Fruit fly (Drosophila melanogaster) whole organism, embryonic: ENCODE data around the gene Jon65Aiii.
A peak's percentile ranks its signal among the peaks of the same experiment; 100 is the strongest.

Source experiments
- CG10543 ChIP-seq: fragments of 200-800 bp; sonication (Bioruptor generic); optimal IDR thresholded peaks from 3 replicates; lab custom pipeline; 2017; ENCODE audit warnings: missing biosample characterization, mild to moderate bottlenecking, missing genetic modification characterization, moderate library complexity
- CG13287 ChIP-seq: fragments of 200-800 bp; sonication (Bioruptor generic); IDR thresholded peaks from 2 replicates; pipeline ENCODE4 v1.3.6; 2022; ENCODE audit warnings: missing biosample characterization, missing genetic modification characterization; ENCODE audit not compliant: partially characterized antibody
- CG14050 ChIP-seq: fragments of 200-800 bp; sonication (Bioruptor generic); IDR thresholded peaks from 3 replicates; pipeline ENCODE4 v1.3.6; 2022; ENCODE audit warnings: missing biosample characterization, missing genetic modification characterization
- CG1529 ChIP-seq: fragments of 200-800 bp; sonication (Bioruptor generic); optimal IDR thresholded peaks from 3 replicates; lab custom pipeline; 2018; ENCODE audit warnings: missing biosample characterization, missing genetic modification characterization
- CG15479 ChIP-seq: fragments of 200-800 bp; sonication (Bioruptor generic); optimal IDR thresholded peaks from 3 replicates; lab custom pipeline; 2019; ENCODE audit warnings: missing biosample characterization, mild to moderate bottlenecking, missing genetic modification characterization, moderate library complexity
- CG1647 ChIP-seq: fragments of 200-800 bp; sonication (Bioruptor generic); optimal IDR thresholded peaks from 3 replicates; lab custom pipeline; 2016; ENCODE audit warnings: missing biosample characterization, missing genetic modification characterization
- CG1792 ChIP-seq: fragments of 200-800 bp; sonication (Bioruptor generic); optimal IDR thresholded peaks from 2 replicates; lab custom pipeline; 2016; ENCODE audit warnings: missing biosample characterization, missing genetic modification characterization
- CG1832 ChIP-seq: fragments of 200-800 bp; sonication (Bioruptor generic); optimal IDR thresholded peaks from 2 replicates; lab custom pipeline; 2017; ENCODE audit warnings: missing biosample characterization, mild to moderate bottlenecking, missing genetic modification characterization, inconsistent platforms
- CG2116 ChIP-seq: fragments of 200-800 bp; sonication (Bioruptor generic); optimal IDR thresholded peaks from 3 replicates; lab custom pipeline; 2018; ENCODE audit warnings: missing biosample characterization, mild to moderate bottlenecking, missing genetic modification characterization
- CG2712 ChIP-seq: fragments of 200-800 bp; optimal IDR thresholded peaks from 3 replicates; lab custom pipeline; 2019; ENCODE audit warnings: missing biosample characterization, mild to moderate bottlenecking, missing genetic modification characterization, moderate library complexity
- CG30431 ChIP-seq: fragments of 200-800 bp; sonication (Bioruptor generic); optimal IDR thresholded peaks from 2 replicates; lab custom pipeline; 2017; ENCODE audit warnings: missing biosample characterization, missing genetic modification characterization
- CG31224 ChIP-seq: fragments of 200-800 bp; sonication (Bioruptor generic); IDR thresholded peaks from 2 replicates; pipeline ENCODE4 v1.3.6; 2022; ENCODE audit warnings: missing biosample characterization, missing genetic modification characterization
- CG31441 ChIP-seq: fragments of 200-800 bp; sonication (Bioruptor generic); IDR thresholded peaks from 2 replicates; pipeline ENCODE4 v1.3.6; 2022; ENCODE audit warnings: missing biosample characterization, missing genetic modification characterization
- CG32772 ChIP-seq: fragments of 200-800 bp; sonication (Bioruptor generic); IDR thresholded peaks from 2 replicates; pipeline ENCODE4 v1.3.6; 2022; ENCODE audit warnings: missing biosample characterization, missing genetic modification characterization
- CG3995 ChIP-seq: fragments of 200-800 bp; sonication (Bioruptor generic); optimal IDR thresholded peaks from 3 replicates; lab custom pipeline; 2016; ENCODE audit warnings: missing biosample characterization, missing genetic modification characterization
- CG4617 ChIP-seq: fragments of 200-800 bp; sonication (Bioruptor generic); optimal IDR thresholded peaks from 3 replicates; lab custom pipeline; 2016; ENCODE audit warnings: missing biosample characterization, missing genetic modification characterization, borderline replicate concordance
- CG6272 ChIP-seq: fragments of 200-800 bp; sonication (Bioruptor generic); IDR thresholded peaks from 2 replicates; pipeline ENCODE4 v1.3.6; 2022; ENCODE audit warnings: missing biosample characterization, missing genetic modification characterization
- CG7556 ChIP-seq: fragments of 200-800 bp; sonication (Bioruptor generic); optimal IDR thresholded peaks from 2 replicates; lab custom pipeline; 2017; ENCODE audit warnings: missing biosample characterization, mild to moderate bottlenecking, missing genetic modification characterization
- CG7987 ChIP-seq: fragments of 200-800 bp; sonication (Bioruptor generic); optimal IDR thresholded peaks from 2 replicates; lab custom pipeline; 2018; ENCODE audit warnings: missing biosample characterization, mild to moderate bottlenecking, missing genetic modification characterization, moderate library complexity
- CG8281 ChIP-seq: fragments of 200-800 bp; sonication (Bioruptor generic); optimal IDR thresholded peaks from 2 replicates; lab custom pipeline; 2018; ENCODE audit warnings: missing biosample characterization, mild to moderate bottlenecking, missing genetic modification characterization, moderate library complexity
- CG8924 ChIP-seq: fragments of 200-800 bp; optimal IDR thresholded peaks from 3 replicates; lab custom pipeline; 2019; ENCODE audit warnings: missing biosample characterization, mild to moderate bottlenecking, missing genetic modification characterization, moderate library complexity
- D19B ChIP-seq: fragments of 200-800 bp; sonication (Bioruptor generic); optimal IDR thresholded peaks from 2 replicates; lab custom pipeline; 2017; ENCODE audit warnings: missing biosample characterization, mild to moderate bottlenecking, missing genetic modification characterization
- Dbx ChIP-seq: fragments of 200-800 bp; sonication (Bioruptor generic); IDR thresholded peaks from 3 replicates; pipeline ENCODE4 v1.3.6; 2022; ENCODE audit warnings: missing biosample characterization, missing genetic modification characterization
- HLH3B ChIP-seq: fragments of 200-800 bp; sonication (Bioruptor generic); IDR thresholded peaks from 2 replicates; pipeline ENCODE4 v1.3.6; 2022; ENCODE audit warnings: missing biosample characterization, missing genetic modification characterization
- MBD-R2 ChIP-seq: fragments of 200-800 bp; sonication (Bioruptor generic); IDR thresholded peaks from 2 replicates; pipeline ENCODE4 v1.3.6; 2022; ENCODE audit warnings: missing biosample characterization, missing genetic modification characterization
- Myb ChIP-seq: fragments of 200-800 bp; sonication (Bioruptor generic); optimal IDR thresholded peaks from 2 replicates; lab custom pipeline; 2016; ENCODE audit warnings: missing biosample characterization, missing genetic modification characterization
- Nf-YA ChIP-seq: fragments of 200-800 bp; sonication (Bioruptor generic); IDR thresholded peaks from 2 replicates; pipeline ENCODE4 v1.3.6; 2022; ENCODE audit warnings: missing biosample characterization, missing genetic modification characterization
- Optix ChIP-seq: fragments of 200-800 bp; sonication (Bioruptor generic); IDR thresholded peaks from 3 replicates; pipeline ENCODE4 v1.3.6; 2022; ENCODE audit warnings: missing biosample characterization, missing genetic modification characterization
- Side ChIP-seq: fragments of 200-800 bp; sonication (Bioruptor generic); optimal IDR thresholded peaks from 2 replicates; lab custom pipeline; 2016; ENCODE audit warnings: missing biosample characterization, missing genetic modification characterization
- TFAM ChIP-seq: fragments of 200-800 bp; sonication (Bioruptor generic); optimal IDR thresholded peaks from 2 replicates; lab custom pipeline; 2017; ENCODE audit warnings: missing biosample characterization, missing genetic modification characterization, inconsistent platforms
- YL-1 ChIP-seq: fragments of 200-800 bp; sonication (Bioruptor generic); optimal IDR thresholded peaks from 3 replicates; lab custom pipeline; 2017; ENCODE audit warnings: missing biosample characterization, mild to moderate bottlenecking, missing genetic modification characterization
- abd-A ChIP-seq: fragments of 200-800 bp; sonication (Bioruptor generic); optimal IDR thresholded peaks from 3 replicates; lab custom pipeline; 2019; ENCODE audit warnings: missing biosample characterization, mild to moderate bottlenecking, missing genetic modification characterization, moderate library complexity
- ap ChIP-seq: fragments of 200-800 bp; sonication (Bioruptor generic); IDR thresholded peaks from 2 replicates; pipeline ENCODE4 v1.3.6; 2022; ENCODE audit warnings: missing biosample characterization, missing genetic modification characterization
- ash1 ChIP-seq: fragments of 200-800 bp; sonication (Bioruptor generic); optimal IDR thresholded peaks from 2 replicates; lab custom pipeline; 2018; ENCODE audit warnings: missing biosample characterization, mild to moderate bottlenecking, missing genetic modification characterization
- bigmax ChIP-seq: fragments of 200-800 bp; sonication (Bioruptor generic); optimal IDR thresholded peaks from 2 replicates; lab custom pipeline; 2018; ENCODE audit warnings: missing biosample characterization, mild to moderate bottlenecking, missing genetic modification characterization
- crc ChIP-seq: fragments of 200-800 bp; sonication (Bioruptor generic); optimal IDR thresholded peaks from 2 replicates; lab custom pipeline; 2016; ENCODE audit warnings: missing biosample characterization, missing genetic modification characterization
- dmrt99B ChIP-seq: fragments of 200-800 bp; sonication (Bioruptor generic); optimal IDR thresholded peaks from 2 replicates; lab custom pipeline; 2018; ENCODE audit warnings: missing biosample characterization, mild to moderate bottlenecking, missing genetic modification characterization, moderate library complexity
- esg ChIP-seq: fragments of 200-800 bp; sonication (Bioruptor generic); conservative IDR thresholded peaks from 2 replicates; pipeline ENCODE4 v1.3.6; 2022; ENCODE audit warnings: missing biosample characterization, missing genetic modification characterization
- hbn ChIP-seq: fragments of 200-800 bp; sonication (Bioruptor generic); IDR thresholded peaks from 2 replicates; pipeline ENCODE4 v1.3.6; 2022; ENCODE audit warnings: missing biosample characterization, missing genetic modification characterization; ENCODE audit not compliant: partially characterized antibody
- insv ChIP-seq, 2 experiments: fragments of 200-800 bp; sonication (Bioruptor generic); optimal IDR thresholded peaks; 3 replicates each; lab custom pipeline; 2016 to 2018; ENCODE audit warnings: missing biosample characterization in 2 of 2, missing genetic modification characterization in 2 of 2
- jing ChIP-seq: fragments of 200-800 bp; sonication (Bioruptor generic); optimal IDR thresholded peaks from 2 replicates; lab custom pipeline; 2018; ENCODE audit warnings: missing biosample characterization, mild to moderate bottlenecking, missing genetic modification characterization
- jumu ChIP-seq: fragments of 200-800 bp; sonication (Bioruptor generic); optimal IDR thresholded peaks from 3 replicates; lab custom pipeline; 2016; ENCODE audit warnings: missing biosample characterization, missing genetic modification characterization
- odd ChIP-seq: fragments of 200-800 bp; sonication (Bioruptor generic); optimal IDR thresholded peaks from 2 replicates; lab custom pipeline; 2017; ENCODE audit warnings: missing biosample characterization, mild to moderate bottlenecking, missing genetic modification characterization
- salm ChIP-seq: fragments of 200-800 bp; sonication (Bioruptor generic); optimal IDR thresholded peaks from 2 replicates; lab custom pipeline; 2018; ENCODE audit warnings: missing biosample characterization, mild to moderate bottlenecking, missing genetic modification characterization
- sug ChIP-seq: fragments of 200-800 bp; optimal IDR thresholded peaks from 2 replicates; lab custom pipeline; 2019; ENCODE audit warnings: missing biosample characterization, mild to moderate bottlenecking, missing genetic modification characterization, moderate library complexity
- tll ChIP-seq, 2 experiments: fragments of 200-800 bp in 1 of 2; fragments of >200 bp in 1 of 2; sonication (Bioruptor generic) in 1 of 2; optimal IDR thresholded peaks; 2 replicates each; lab custom pipeline; 2017 to 2019; ENCODE audit warnings: missing biosample characterization in 2 of 2, missing genetic modification characterization in 2 of 2, mild to moderate bottlenecking in 1 of 2, moderate library complexity in 1 of 2
- tup ChIP-seq: fragments of 200-800 bp; sonication (Bioruptor generic); optimal IDR thresholded peaks from 2 replicates; lab custom pipeline; 2016; ENCODE audit warnings: missing biosample characterization, mild to moderate bottlenecking, missing genetic modification characterization, moderate library complexity
- tx ChIP-seq: fragments of 200-800 bp; sonication (Bioruptor generic); optimal IDR thresholded peaks from 2 replicates; lab custom pipeline; 2016; ENCODE audit warnings: missing biosample characterization, missing genetic modification characterization
- yki ChIP-seq: fragments of >200 bp; optimal IDR thresholded peaks from 3 replicates; lab custom pipeline; 2018
- zen ChIP-seq: fragments of 200-800 bp; sonication (Bioruptor generic); optimal IDR thresholded peaks from 3 replicates; lab custom pipeline; 2018; ENCODE audit warnings: missing biosample characterization, mild to moderate bottlenecking, missing genetic modification characterization, moderate library complexity
- zf30C ChIP-seq: fragments of 200-800 bp; sonication (Bioruptor generic); optimal IDR thresholded peaks from 3 replicates; lab custom pipeline; 2018; ENCODE audit warnings: missing biosample characterization, mild to moderate bottlenecking, missing genetic modification characterization

Jon65Aiii gene

dm6 chr3L:6094697-6095096 is 44.1 kb downstream of the Jon65Aiii start, which contains the start of the genes CG10467 and loj (continued):
- TF ChIP-seq ash1 (GFP tag; lab: Kevin White, UChicago) (peak; percentile 19), CG1832 (no peak), Nf-YA (GFP tag; lab: Robert Waterston, UW) (peak; percentile 87), jumu (peak; percentile 66), Dbx (peak; percentile 98), Side (GFP tag; lab: Kevin White, UChicago) (peak; percentile 56), CG14050 (GFP tag; lab: Robert Waterston, UW) (peak; percentile 94), tx (GFP tag; lab: Kevin White, UChicago) (peak; percentile 80), Optix (GFP tag; lab: Robert Waterston, UW) (peak; percentile 88), CG4617 (GFP tag; lab: Kevin White, UChicago) (peak; percentile 97), CG1529 (GFP tag; lab: Kevin White, UChicago) (peak; percentile 82), CG31224 (GFP tag; lab: Robert Waterston, UW) (peak; percentile 93), CG7556 (GFP tag; lab: Kevin White, UChicago) (peak; percentile 90), salm (tag; lab: Kevin White, UChicago) (peak; percentile 84), D19B (GFP tag; lab: Kevin White, UChicago) (peak; percentile 81), CG30431 (peak; percentile 95), jing (GFP tag; lab: Kevin White, UChicago) (peak; percentile 87), CG13287 (peak; percentile 82), CG6272 (GFP tag; lab: Robert Waterston, UW) (peak; percentile 98), zf30C (GFP tag; lab: Kevin White, UChicago) (no peak), Myb (GFP tag; lab: Kevin White, UChicago) (peak; percentile 64), CG8281 (peak; percentile 81), ap (GFP tag; lab: Robert Waterston, UW) (peak; percentile 92), crc (peak; percentile 56), CG3995 (GFP tag; lab: Kevin White, UChicago) (peak; percentile 63), sug (tag; lab: Kevin White, UChicago) (peak; percentile 96), CG1647 (GFP tag; lab: Kevin White, UChicago) (peak; percentile 74), CG2712 (tag; lab: Kevin White, UChicago) (peak; percentile 95), CG31441 (GFP tag; lab: Robert Waterston, UW) (peak; percentile 96), YL-1 (peak; percentile 92), bigmax (no peak), zen (tag; lab: Kevin White, UChicago) (peak; percentile 98), CG7987 (GFP tag; lab: Kevin White, UChicago) (peak; percentile 73), insv (GFP tag; optimal IDR thresholded peaks at IDR 0.05; lab: Kevin White, UChicago) (peak in 1 of 2 experiments; percentile 63), CG8924 (tag; lab: Kevin White, UChicago) (peak; percentile 96), HLH3B (peak; percentile 97), dmrt99B (tag; lab: Kevin White, UChicago) (peak; percentile 93), tll (GFP tag; optimal IDR thresholded peaks at IDR 0.05; lab: Kevin White, UChicago) (peak in 1 of 2 experiments; percentile 62), esg (peak; percentile 98), CG2116 (peak; percentile 85), CG32772 (GFP tag; lab: Robert Waterston, UW) (peak; percentile 98), CG15479 (GFP tag; lab: Kevin White, UChicago) (peak; percentile 44), tup (peak; percentile 88), hbn (GFP tag; lab: Robert Waterston, UW) (peak; percentile 63), TFAM (GFP tag; lab: Kevin White, UChicago) (no peak), CG1792 (peak; percentile 65), odd (GFP tag; lab: Kevin White, UChicago) (peak; percentile 76), abd-A (tag; lab: Kevin White, UChicago) (no peak), yki (lab: Kevin White, UChicago) (no peak), CG10543 (GFP tag; lab: Kevin White, UChicago) (peak; percentile 91), MBD-R2 (peak; percentile 99)
